Worm (Caenorhabditis elegans): ENCODE measurements around the gene F22B5.6.

ce11 chrII:8481731-8482253 lies 25.8 kb upstream of the F22B5.6 start, which contains the start of gene M05D6.5:
- no peak for TF ChIP-seq odd-2 (tag; optimal IDR thresholded peaks at IDR 0.05)
- TF ChIP-seq unc-86 (tag; optimal IDR thresholded peaks at IDR 0.05) = no peak
- TF ChIP-seq mec-3 (tag; optimal IDR thresholded peaks at IDR 0.05; ENCODE audit: borderline replicate concordance) = no peak
